Fruit fly (Drosophila melanogaster): ENCODE data around the gene CG9953.
A peak's percentile ranks its signal among the peaks of the same experiment; 100 is the strongest.

Gene CG9953

DNA sequence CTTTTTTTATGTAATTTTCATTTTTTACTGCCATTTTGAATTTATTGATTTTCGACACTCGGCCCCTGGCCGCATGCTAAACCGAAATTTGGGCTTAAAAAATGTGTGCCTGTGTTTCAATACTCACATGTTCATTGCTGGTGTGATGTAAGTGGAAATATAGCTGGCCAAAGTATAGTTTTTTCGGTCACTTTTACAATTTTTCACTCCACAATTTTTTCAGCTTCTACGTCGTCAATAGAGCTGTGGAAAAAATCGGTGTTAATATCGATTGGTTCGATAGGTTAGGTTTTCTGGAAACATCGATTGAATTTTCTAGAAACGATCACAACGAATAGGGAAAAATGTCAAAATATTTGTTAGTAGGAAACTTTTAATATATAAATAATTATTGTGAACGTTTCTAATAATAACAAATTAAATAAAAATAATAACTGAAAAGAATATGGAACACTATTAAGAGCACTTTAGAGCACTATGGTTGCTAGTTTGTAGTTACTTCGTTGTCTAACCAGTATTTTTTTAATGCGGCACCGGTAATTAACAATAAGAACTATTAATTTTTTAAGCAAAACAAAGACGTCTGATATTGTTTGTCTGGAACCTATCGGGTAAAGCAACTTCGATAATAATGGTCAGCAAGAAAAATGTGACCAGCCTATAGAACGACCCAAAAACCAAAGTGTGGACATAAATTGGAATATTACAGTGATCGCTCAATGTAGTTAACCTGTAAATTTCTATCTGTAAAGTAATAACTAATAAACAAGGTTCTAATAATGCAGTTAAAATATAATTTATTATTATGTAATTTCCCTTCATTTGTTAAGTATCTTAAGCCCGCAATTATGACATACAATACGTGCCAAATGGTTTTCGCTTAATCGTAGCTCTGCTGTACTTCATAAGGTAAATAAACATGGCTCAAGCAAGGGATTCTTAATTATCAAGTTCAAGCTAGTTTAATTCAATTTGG, 13.9 kb upstream of the CG9953 start, which contains the start of the genes CG10077 and CG9948 (continued):
- TF ChIP-seq nerfin-1 (tag; optimal IDR thresholded peaks at IDR 0.05) (peak; percentile 85), Scr (GFP tag; IDR thresholded peaks at IDR 0.05; ENCODE audit: partially characterized antibody) (peak; percentile 86), stc (GFP tag; IDR thresholded peaks at IDR 0.05) (peak; percentile 91), CG8281 (tag; optimal IDR thresholded peaks at IDR 0.05) (peak; percentile 69), CG10543 (GFP tag; optimal IDR thresholded peaks at IDR 0.05) (peak; percentile 88), dmrt99B (tag; optimal IDR thresholded peaks at IDR 0.05) (peak; percentile 91), en (GFP tag; optimal IDR thresholded peaks at IDR 0.05) (no peak), PHDP (tag; optimal IDR thresholded peaks at IDR 0.05) (peak; percentile 92), CG3838 (GFP tag; optimal IDR thresholded peaks at IDR 0.05) (peak; percentile 27), CG8089 (GFP tag; optimal IDR thresholded peaks at IDR 0.05) (no peak), CG4282 (GFP tag; optimal IDR thresholded peaks at IDR 0.05) (no peak), Optix (GFP tag; IDR thresholded peaks at IDR 0.05) (peak; percentile 74; the same call in 2 of the 3 replicates), CG10147 (GFP tag; optimal IDR thresholded peaks at IDR 0.05) (peak; percentile 86), ac (GFP tag; optimal IDR thresholded peaks at IDR 0.05) (peak; percentile 28), CG2712 (tag; optimal IDR thresholded peaks at IDR 0.05) (peak; percentile 92), Dip3 (GFP tag; optimal IDR thresholded peaks at IDR 0.05) (peak; percentile 64), Side (GFP tag; optimal IDR thresholded peaks at IDR 0.05) (peak; percentile 38), aop (GFP tag; IDR thresholded peaks at IDR 0.05) (0 out of 2 replicates have a peak, but pooled peaks have one; percentile 17), CG8290 (GFP tag; optimal IDR thresholded peaks at IDR 0.05) (peak; percentile 71), CG8290 (tag; optimal IDR thresholded peaks at IDR 0.05) (peak; percentile 45 to 87), ttk (GFP tag; IDR thresholded peaks at IDR 0.05) (peak; percentile 85), HLH3B (GFP tag; IDR thresholded peaks at IDR 0.05) (peak; percentile 91), Gug (GFP tag; IDR thresholded peaks at IDR 0.05) (peak; percentile 82), gt (GFP tag; IDR thresholded peaks at IDR 0.05) (peak; percentile 68), cad (GFP tag; optimal IDR thresholded peaks at IDR 0.05) (no peak), br (optimal IDR thresholded peaks at IDR 0.05) (no peak), nom (GFP tag; optimal IDR thresholded peaks at IDR 0.05) (peak; percentile 83), Antp (GFP tag; optimal IDR thresholded peaks at IDR 0.05) (peak; percentile 15), pita (GFP tag; optimal IDR thresholded peaks at IDR 0.05) (no peak), CG15514 (GFP tag; optimal IDR thresholded peaks at IDR 0.05) (peak; percentile 77), Ravus (GFP tag; IDR thresholded peaks at IDR 0.05) (peak; percentile 80), Fer1 (GFP tag; optimal IDR thresholded peaks at IDR 0.05) (peak; percentile 91), Sox102F (GFP tag; optimal IDR thresholded peaks at IDR 0.05) (peak; percentile 89), CG6272 (GFP tag; IDR thresholded peaks at IDR 0.05) (peak; percentile 76), CG12236 (GFP tag; optimal IDR thresholded peaks at IDR 0.05) (peak; percentile 33)

DNA sequence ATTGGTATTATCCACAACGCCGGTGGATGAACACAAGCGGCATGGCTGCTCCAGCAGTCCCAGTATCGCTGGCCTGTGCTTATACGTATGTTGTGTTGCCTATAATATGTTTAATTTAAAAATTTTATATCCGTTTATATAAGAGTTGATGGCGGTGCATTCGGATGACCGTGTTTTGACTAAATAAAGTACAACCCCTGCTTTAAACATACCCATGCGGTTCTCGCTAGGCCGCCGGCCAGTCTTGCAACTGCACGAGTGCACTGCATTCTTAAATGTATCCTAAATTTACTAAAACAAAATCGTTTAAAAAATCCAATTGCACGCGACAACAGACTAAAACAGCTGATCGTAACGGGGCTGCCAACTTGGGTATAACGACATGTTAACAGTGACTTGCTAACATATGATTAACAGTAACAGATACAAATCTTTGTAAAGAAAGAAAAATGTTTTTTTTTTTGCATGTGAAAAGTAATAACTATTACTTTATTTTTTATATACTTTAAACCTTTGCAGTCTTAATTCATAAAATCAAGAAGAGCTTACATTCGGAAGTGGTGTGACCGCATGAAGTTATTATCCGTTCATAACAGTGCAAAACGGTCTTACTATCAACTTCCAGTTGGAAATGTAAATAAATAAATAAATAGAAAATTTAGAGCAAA, 11.6 kb upstream of the CG9953 start, which contains the start of the genes Uqcc1 and Surf1:
Uqcc1 (minus strand) TSS at position 356 of the 668 bp plus-strand sequence.
Surf1 (plus strand) TSS at position 594 of the 668 bp plus-strand sequence.
- TF ChIP-seq stwl (tag; optimal IDR thresholded peaks at IDR 0.05), result peak; percentile 49
- no peak for TF ChIP-seq bcd (GFP tag; optimal IDR thresholded peaks at IDR 0.05)
- TF ChIP-seq BEAF-32 (GFP tag; optimal IDR thresholded peaks at IDR 0.05), result peak; percentile 1
- no peak for TF ChIP-seq H2.0 (GFP tag; IDR thresholded peaks at IDR 0.05)
- no peak for TF ChIP-seq sr (GFP tag; IDR thresholded peaks at IDR 0.05)
- TF ChIP-seq CG8765 (GFP tag; IDR thresholded peaks at IDR 0.05), result no peak
- peak; percentile 13; the same call in 1 of the 3 replicates for TF ChIP-seq CG34422 (GFP tag; IDR thresholded peaks at IDR 0.05)
- no peak for TF ChIP-seq CG3281 (GFP tag; optimal IDR thresholded peaks at IDR 0.05)
- TF ChIP-seq CG2129 (GFP tag; IDR thresholded peaks at IDR 0.05; ENCODE audit: partially characterized antibody), result no peak
- TF ChIP-seq Mrtf (GFP tag; IDR thresholded peaks at IDR 0.05), result no peak
- TF ChIP-seq eyg (GFP tag; optimal IDR thresholded peaks at IDR 0.05), result no peak
- no peak for TF ChIP-seq zfh2 (GFP tag; optimal IDR thresholded peaks at IDR 0.05)
- peak; percentile 0 for TF ChIP-seq Med (GFP tag)
- no peak for TF ChIP-seq maf-S (GFP tag; optimal IDR thresholded peaks at IDR 0.05)
- TF ChIP-seq Optix (GFP tag; IDR thresholded peaks at IDR 0.05), result no peak
- no peak for TF ChIP-seq pb (GFP tag; optimal IDR thresholded peaks at IDR 0.05)

Data from whole organism, embryonic.